Worm (Caenorhabditis elegans) whole organism, L3 larva: ENCODE measurements around the gene M01A8.1.

Experiments used
- ZK546.5 ChIP-seq: sonication (generic microtip); optimal IDR thresholded peaks from 2 replicates; lab custom pipeline; 2017; ENCODE audit warnings: missing biosample characterization, missing genetic modification characterization
- aly-2 ChIP-seq: fragments of 150-350 bp; optimal IDR thresholded peaks from 2 replicates; lab custom pipeline; 2014; ENCODE audit warnings: missing biosample characterization, missing genetic modification characterization
- ceh-16 ChIP-seq: sonication (generic microtip); optimal IDR thresholded peaks from 2 replicates; lab custom pipeline; 2017; ENCODE audit warnings: missing biosample characterization, missing genetic modification characterization
- ceh-9 ChIP-seq: sonication (generic microtip); optimal IDR thresholded peaks from 2 replicates; lab custom pipeline; 2018; ENCODE audit warnings: missing biosample characterization, missing genetic modification characterization
- daf-12 ChIP-seq: fragments of 150-350 bp; optimal IDR thresholded peaks from 2 replicates; lab custom pipeline; 2014; ENCODE audit warnings: missing biosample characterization, missing genetic modification reagents, missing genetic modification characterization
- egl-27 ChIP-seq: sonication (generic microtip); optimal IDR thresholded peaks from 4 replicates; lab custom pipeline; 2017; ENCODE audit warnings: missing biosample characterization, missing genetic modification reagents, missing genetic modification characterization
- egl-5 ChIP-seq: fragments of 150-350 bp; optimal IDR thresholded peaks from 2 replicates; lab custom pipeline; 2017; ENCODE audit warnings: missing biosample characterization, missing genetic modification reagents, missing genetic modification characterization, inconsistent platforms
- hmg-11 ChIP-seq: sonication (generic microtip); optimal IDR thresholded peaks from 2 replicates; lab custom pipeline; 2016; ENCODE audit warnings: missing genetic modification characterization, missing compliant biosample characterization
- lin-39 ChIP-seq: fragments of 150-350 bp; optimal IDR thresholded peaks from 2 replicates; lab custom pipeline; 2018; ENCODE audit warnings: missing biosample characterization, missing genetic modification reagents, missing genetic modification characterization
- lsy-12 ChIP-seq: sonication (generic microtip); optimal IDR thresholded peaks from 2 replicates; lab custom pipeline; 2016; ENCODE audit warnings: mild to moderate bottlenecking, missing genetic modification characterization, missing compliant biosample characterization
- mdl-1 ChIP-seq: fragments of 150-350 bp; optimal IDR thresholded peaks from 2 replicates; lab custom pipeline; 2014; ENCODE audit warnings: missing biosample characterization, missing genetic modification characterization
- nhr-11 ChIP-seq: fragments of 150-350 bp; optimal IDR thresholded peaks from 2 replicates; lab custom pipeline; 2014; ENCODE audit warnings: missing biosample characterization, missing genetic modification characterization
- nhr-12 ChIP-seq: fragments of 150-350 bp; optimal IDR thresholded peaks from 2 replicates; lab custom pipeline; 2014; ENCODE audit warnings: missing biosample characterization, missing genetic modification characterization
- nhr-23 ChIP-seq: fragments of 150-350 bp; optimal IDR thresholded peaks from 2 replicates; lab custom pipeline; 2014; ENCODE audit warnings: missing biosample characterization, missing genetic modification reagents, missing genetic modification characterization
- nhr-25 ChIP-seq: sonication (generic microtip); optimal IDR thresholded peaks from 2 replicates; lab custom pipeline; 2017; ENCODE audit warnings: missing biosample characterization, missing genetic modification characterization
- nhr-28 ChIP-seq: fragments of 150-350 bp; optimal IDR thresholded peaks from 2 replicates; lab custom pipeline; 2014; ENCODE audit warnings: missing biosample characterization, missing genetic modification characterization
- nhr-43 ChIP-seq: sonication (generic microtip); optimal IDR thresholded peaks from 2 replicates; lab custom pipeline; 2016; ENCODE audit warnings: mild to moderate bottlenecking, missing genetic modification characterization, missing compliant biosample characterization; ENCODE audit not compliant: poor library complexity, severe bottlenecking
- nhr-76 ChIP-seq: fragments of 150-350 bp; sonication (generic microtip); optimal IDR thresholded peaks from 5 replicates; lab custom pipeline; 2014; ENCODE audit warnings: missing biosample characterization, missing genetic modification characterization
- pha-4 ChIP-seq: fragments of 150-350 bp; optimal IDR thresholded peaks from 2 replicates; lab custom pipeline; 2014; ENCODE audit warnings: missing biosample characterization, missing genetic modification reagents, missing genetic modification characterization
- sea-2 ChIP-seq: fragments of 150-350 bp; sonication (generic microtip); optimal IDR thresholded peaks from 4 replicates; lab custom pipeline; 2014; ENCODE audit warnings: missing biosample characterization, missing genetic modification reagents, missing genetic modification characterization
- snpc-4 ChIP-seq: fragments of 150-350 bp; optimal IDR thresholded peaks from 2 replicates; lab custom pipeline; 2014; ENCODE audit warnings: missing biosample characterization, missing genetic modification characterization
- zag-1 ChIP-seq: fragments of 150-350 bp; optimal IDR thresholded peaks from 2 replicates; lab custom pipeline; 2014; ENCODE audit warnings: missing biosample characterization, missing genetic modification characterization
- ztf-4 ChIP-seq: fragments of 150-350 bp; optimal IDR thresholded peaks from 2 replicates; lab custom pipeline; 2014; ENCODE audit warnings: missing biosample characterization, missing genetic modification characterization

Gene M01A8.1

ce11 chrIII:9299919-9300318, 42.9 kb downstream of the M01A8.1 start, which contains the start of gene K01B6.3:
K01B6.3 (plus strand) TSS chrIII:9300219.
- TF ChIP-seq ZK546.5 (tag; lab: Kevin White, UChicago) (no peak), nhr-76 (tag; lab: Kevin White, UChicago) (no peak), snpc-4 (tag; lab: Kevin White, UChicago) (no peak), egl-5 (no peak)

DNA sequence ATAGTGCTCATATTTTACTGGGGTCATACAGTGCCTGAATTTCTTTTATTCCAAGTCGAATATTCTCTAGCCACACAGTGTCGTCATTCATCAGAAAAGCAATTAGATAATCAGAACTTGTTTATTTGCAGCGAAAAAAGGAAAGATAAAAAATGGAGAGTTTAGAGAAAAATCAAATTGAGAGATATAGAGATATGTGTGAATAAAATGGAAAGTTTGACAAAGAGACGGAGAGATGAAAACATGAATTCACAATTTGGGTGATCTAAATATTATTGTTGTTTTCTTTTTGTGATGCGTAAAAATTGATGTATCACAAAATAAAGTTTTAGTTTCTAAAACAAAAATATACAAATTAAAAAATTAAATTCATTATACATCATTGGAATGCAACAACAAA, 43.6 kb downstream of the M01A8.1 start:
- TF ChIP-seq nhr-23 (tag; lab: Kevin White, UChicago) (peak; percentile 29), hmg-11 (tag; lab: Kevin White, UChicago) (no peak), nhr-25 (peak; percentile 17), pha-4 (no peak)
- TF ChIP-seq, all 47 proteins: peak for 2

- TF ChIP-seq nhr-12 (no peak), nhr-23 (tag; lab: Kevin White, UChicago) (no peak), sea-2 (GFP tag; lab: Kevin White, UChicago) (no peak), daf-12 (tag; lab: Kevin White, UChicago) (no peak), ztf-4 (tag; lab: Kevin White, UChicago) (no peak), egl-27 (tag; lab: Kevin White, UChicago) (no peak), lin-39 (tag; lab: Kevin White, UChicago) (no peak), lsy-12 (no peak), nhr-28 (tag; lab: Kevin White, UChicago) (no peak), zag-1 (tag; lab: Kevin White, UChicago) (no peak), nhr-43 (tag; lab: Kevin White, UChicago) (no peak), mdl-1 (tag; lab: Kevin White, UChicago) (no peak), ceh-16 (no peak), aly-2 (tag; lab: Kevin White, UChicago) (no peak), snpc-4 (tag; lab: Kevin White, UChicago) (no peak), nhr-25 (no peak), ceh-9 (no peak), nhr-11 (tag; lab: Kevin White, UChicago) (no peak)
Observed at ce11 chrIII:9306596-9306995, 49.5 kb downstream of the M01A8.1 start, which contains the start of gene srx-45. srx-45 (minus strand) TSS chrIII:9306696.
